Worm (Caenorhabditis elegans) whole organism, L4 larva: ENCODE results near the gene mex-6.

Experiments used
- F10B5.3 ChIP-seq: sonication (generic microtip); optimal IDR thresholded peaks from 2 replicates; lab custom pipeline; 2016; ENCODE audit warnings: mild to moderate bottlenecking, missing genetic modification characterization, missing compliant biosample characterization
- F26F4.8 ChIP-seq: fragments of 200-800 bp; sonication (Bioruptor generic); conservative IDR thresholded peaks from 2 replicates; pipeline ENCODE4 v1.3.6; 2022; ENCODE audit warnings: missing genetic modification characterization, missing compliant biosample characterization
- F37D6.2 ChIP-seq: sonication (generic microtip); optimal IDR thresholded peaks from 2 replicates; lab custom pipeline; 2016; ENCODE audit warnings: mild to moderate bottlenecking, missing genetic modification characterization, missing compliant biosample characterization
- F44E2.7 ChIP-seq: fragments of 200-800 bp; sonication (Bioruptor generic); IDR thresholded peaks from 2 replicates; pipeline ENCODE4 v2.1.2; 2022; ENCODE audit warnings: missing genetic modification characterization, missing compliant biosample characterization
- R02D3.7 ChIP-seq: fragments of 150-350 bp; sonication (generic microtip); optimal IDR thresholded peaks from 3 replicates; lab custom pipeline; 2014; ENCODE audit warnings: missing biosample characterization, missing genetic modification characterization
- T26A8.4 ChIP-seq: fragments of 200-800 bp; sonication (Bioruptor generic); IDR thresholded peaks from 2 replicates; pipeline ENCODE4 v1.3.6; 2022; ENCODE audit warnings: missing genetic modification characterization, missing compliant biosample characterization
- aha-1 ChIP-seq: fragments of 150-350 bp; peaks from one replicate; lab custom pipeline; 2014; ENCODE audit warnings: missing biosample characterization, missing genetic modification characterization
- ceh-44 ChIP-seq: fragments of 200-800 bp; sonication (Bioruptor generic); IDR thresholded peaks from 2 replicates; pipeline ENCODE4 v1.3.6; 2022; ENCODE audit warnings: missing genetic modification reagents, missing genetic modification characterization, missing compliant biosample characterization
- ces-1 ChIP-seq: fragments of 150-350 bp; sonication (generic microtip); optimal IDR thresholded peaks from 4 replicates; lab custom pipeline; 2014; ENCODE audit warnings: missing biosample characterization, missing genetic modification reagents, missing genetic modification characterization
- ctbp-1 ChIP-seq: fragments of 200-800 bp; sonication (Bioruptor generic); IDR thresholded peaks from 2 replicates; pipeline ENCODE4 v1.3.6; 2022; ENCODE audit warnings: missing genetic modification reagents, missing genetic modification characterization, missing compliant biosample characterization
- daf-16 ChIP-seq, 3 experiments: sonication (generic microtip); optimal IDR thresholded peaks; 2 replicates each; lab custom pipeline; 2016 to 2017; ENCODE audit warnings: missing genetic modification characterization in 3 of 3, missing genetic modification reagents in 3 of 3, mild to moderate bottlenecking in 2 of 3, missing compliant biosample characterization in 2 of 3, missing biosample characterization in 1 of 3, moderate library complexity in 1 of 3
- daf-19 ChIP-seq: fragments of 200-800 bp; sonication (Bioruptor generic); conservative IDR thresholded peaks from 2 replicates; pipeline ENCODE4 v1.3.6; 2022; ENCODE audit warnings: missing genetic modification characterization, missing compliant biosample characterization
- daf-8 ChIP-seq: fragments of 200-800 bp; sonication (Bioruptor generic); IDR thresholded peaks from 2 replicates; pipeline ENCODE4 v1.3.6; 2022; ENCODE audit warnings: missing genetic modification characterization, missing compliant biosample characterization
- dpl-1 ChIP-seq: fragments of 150-350 bp; optimal IDR thresholded peaks from 2 replicates; lab custom pipeline; 2014; ENCODE audit warnings: missing biosample characterization, missing genetic modification reagents, missing genetic modification characterization
- egl-27 ChIP-seq: sonication (generic microtip); optimal IDR thresholded peaks from 3 replicates; lab custom pipeline; 2017; ENCODE audit warnings: missing biosample characterization, missing genetic modification reagents, missing genetic modification characterization
- hmg-1.1 ChIP-seq: fragments of 200-800 bp; sonication (Bioruptor generic); IDR thresholded peaks from 2 replicates; pipeline ENCODE4 v1.3.6; 2022; ENCODE audit warnings: missing genetic modification reagents, missing genetic modification characterization, missing compliant biosample characterization
- jun-1 ChIP-seq: fragments of 150-350 bp; optimal IDR thresholded peaks from 2 replicates; lab custom pipeline; 2014; ENCODE audit warnings: missing biosample characterization, missing genetic modification reagents, missing genetic modification characterization
- lin-1 ChIP-seq: fragments of 200-800 bp; sonication (Bioruptor generic); IDR thresholded peaks from 2 replicates; pipeline ENCODE4 v1.3.6; 2022; ENCODE audit warnings: missing genetic modification reagents, missing genetic modification characterization, missing compliant biosample characterization
- lin-13 ChIP-seq: fragments of 150-350 bp; optimal IDR thresholded peaks from 2 replicates; lab custom pipeline; 2014; ENCODE audit warnings: missing biosample characterization, missing genetic modification reagents, missing genetic modification characterization
- lin-38 ChIP-seq: fragments of 200-800 bp; sonication (Bioruptor generic); IDR thresholded peaks from 2 replicates; pipeline ENCODE4 v1.3.6; 2022; ENCODE audit warnings: missing genetic modification reagents, missing genetic modification characterization, missing compliant biosample characterization
- madf-5 ChIP-seq, 2 experiments: fragments of 200-800 bp; sonication (Bioruptor generic); IDR thresholded peaks; 2 replicates each; pipeline ENCODE4 v1.3.6; 2022; ENCODE audit warnings: missing compliant biosample characterization in 2 of 2, missing genetic modification characterization in 2 of 2
- nhr-11 ChIP-seq: fragments of 150-350 bp; optimal IDR thresholded peaks from 2 replicates; lab custom pipeline; 2014; ENCODE audit warnings: missing biosample characterization, missing genetic modification characterization
- nhr-237 ChIP-seq: sonication (generic microtip); optimal IDR thresholded peaks from 2 replicates; lab custom pipeline; 2017; ENCODE audit warnings: missing biosample characterization, missing genetic modification characterization
- nhr-6 ChIP-seq: fragments of 150-350 bp; optimal IDR thresholded peaks from 2 replicates; lab custom pipeline; 2014; ENCODE audit warnings: missing biosample characterization, missing genetic modification characterization
- nhr-77 ChIP-seq: fragments of 150-350 bp; optimal IDR thresholded peaks from 2 replicates; lab custom pipeline; 2014; ENCODE audit warnings: missing biosample characterization, missing genetic modification characterization
- pha-4 ChIP-seq, 2 experiments: fragments of 150-350 bp in 1 of 2; fragments of 200-800 bp in 1 of 2; sonication (Bioruptor generic) in 1 of 2; IDR thresholded peaks in 1 of 2; optimal IDR thresholded peaks in 1 of 2; 2 replicates each; pipeline versions ENCODE4 v1.3.6 to Lab custom; 2014 to 2022; ENCODE audit warnings: missing genetic modification characterization in 2 of 2, missing genetic modification reagents in 2 of 2, missing biosample characterization in 1 of 2, missing compliant biosample characterization in 1 of 2
- php-3 ChIP-seq: fragments of 200-800 bp; sonication (Bioruptor generic); IDR thresholded peaks from 2 replicates; pipeline ENCODE4 v1.3.6; 2022; ENCODE audit warnings: missing genetic modification reagents, missing genetic modification characterization, missing compliant biosample characterization
- sdz-12 ChIP-seq: fragments of 200-800 bp; sonication (Bioruptor generic); optimal IDR thresholded peaks from 2 replicates; lab custom pipeline; 2018; ENCODE audit warnings: mild to moderate bottlenecking, missing genetic modification characterization, missing compliant biosample characterization
- skn-1 ChIP-seq: fragments of 150-350 bp; optimal IDR thresholded peaks from 2 replicates; lab custom pipeline; 2014; ENCODE audit warnings: missing biosample characterization, missing genetic modification characterization
- snpc-1.2 ChIP-seq: fragments of 200-800 bp; sonication (Bioruptor generic); IDR thresholded peaks from 2 replicates; pipeline ENCODE4 v1.3.6; 2022; ENCODE audit warnings: missing genetic modification reagents, missing genetic modification characterization, missing compliant biosample characterization
- snpc-4 ChIP-seq: fragments of 150-350 bp; optimal IDR thresholded peaks from 2 replicates; lab custom pipeline; 2014; ENCODE audit warnings: missing biosample characterization, missing genetic modification characterization
- zag-1 ChIP-seq: fragments of 150-350 bp; optimal IDR thresholded peaks from 2 replicates; lab custom pipeline; 2014; ENCODE audit warnings: missing biosample characterization, missing genetic modification characterization
- zfp-2 ChIP-seq: sonication (generic microtip); optimal IDR thresholded peaks from 2 replicates; lab custom pipeline; 2016; ENCODE audit warnings: mild to moderate bottlenecking, missing genetic modification characterization, missing compliant biosample characterization
- zfp-3 ChIP-seq: fragments of 200-800 bp; sonication (Bioruptor generic); conservative IDR thresholded peaks from 2 replicates; pipeline ENCODE4 v1.3.6; 2022; ENCODE audit warnings: missing genetic modification reagents, missing genetic modification characterization, missing compliant biosample characterization
- ztf-7 ChIP-seq: fragments of 150-350 bp; optimal IDR thresholded peaks from 2 replicates; lab custom pipeline; 2014; ENCODE audit warnings: missing biosample characterization, missing genetic modification characterization

Gene mex-6

ce11 chrII:9528480-9528879 is 4.5 kb downstream of the mex-6 start, which contains the start of gene sra-2:
Gene sra-2 (plus strand): TSS chrII:9528780.
- TF ChIP-seq jun-1 (tag; lab: Kevin White, UChicago) (no peak), php-3 (GFP tag; lab: Robert Waterston, UW) (no peak), nhr-6 (tag; lab: Kevin White, UChicago) (no peak), egl-27 (tag; lab: Kevin White, UChicago) (no peak), F26F4.8 (GFP tag; lab: Robert Waterston, UW) (no peak), ctbp-1 (GFP tag; lab: Robert Waterston, UW) (no peak), nhr-11 (tag; lab: Kevin White, UChicago) (no peak), T26A8.4 (no peak)

ce11 chrII:9532011-9532410 is 8.0 kb downstream of the mex-6 start, which contains the start of gene sra-9:
Gene sra-9 (plus strand): TSS chrII:9532311.
- TF ChIP-seq F44E2.7 (GFP tag; lab: Robert Waterston, UW) (no peak), zfp-2 (tag; lab: Kevin White, UChicago) (no peak), aha-1 (tag; lab: Kevin White, UChicago) (peak; percentile 52), ceh-44 (GFP tag; lab: Robert Waterston, UW) (no peak)

DNA sequence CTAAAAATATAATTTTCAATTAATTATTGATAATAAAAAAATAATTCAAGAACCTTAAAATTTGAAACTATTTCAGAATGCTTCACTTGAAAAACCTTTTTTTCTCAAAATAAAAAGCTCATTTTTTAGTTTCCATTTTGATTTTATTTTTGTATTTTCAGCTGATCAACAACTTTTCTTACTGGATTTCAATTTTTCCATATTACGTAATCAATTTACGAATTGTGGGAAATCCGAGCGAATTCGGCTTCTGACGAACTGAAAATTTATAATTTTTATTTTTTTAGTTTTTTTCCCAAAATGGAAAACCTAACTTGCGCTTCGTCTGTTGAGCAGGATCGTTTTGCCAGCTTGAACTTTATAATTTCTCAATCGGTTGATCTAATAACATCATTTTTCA is 13.5 kb downstream of the mex-6 start, which contains the start of gene sra-8:
sra-8 (plus strand) TSS at position 301 of the 400 bp plus-strand sequence.
- TF ChIP-seq F44E2.7 (GFP tag; lab: Robert Waterston, UW): no peak
- no peak for TF ChIP-seq F10B5.3 (tag; lab: Kevin White, UChicago)
- no peak for TF ChIP-seq madf-5 (GFP tag; IDR thresholded peaks at IDR 0.05; lab: Robert Waterston, UW)
- no peak for TF ChIP-seq hmg-1.1 (GFP tag; lab: Robert Waterston, UW)
- no peak for TF ChIP-seq pha-4 (GFP tag; IDR thresholded peaks at IDR 0.05; lab: Robert Waterston, UW)
- TF ChIP-seq pha-4 (tag; optimal IDR thresholded peaks at IDR 0.05; lab: Kevin White, UChicago): no peak
- no peak for TF ChIP-seq ztf-7
- no peak for TF ChIP-seq zag-1
- TF ChIP-seq nhr-237 (tag; lab: Kevin White, UChicago): no peak
- TF ChIP-seq F37D6.2 (tag; lab: Kevin White, UChicago): no peak
- no peak for TF ChIP-seq R02D3.7 (tag; lab: Kevin White, UChicago)
- no peak for TF ChIP-seq dpl-1 (GFP tag; lab: Kevin White, UChicago)
- TF ChIP-seq ces-1: no peak
- no peak for TF ChIP-seq daf-19 (GFP tag; lab: Robert Waterston, UW)
- TF ChIP-seq snpc-4 (tag; lab: Kevin White, UChicago): no peak
- TF ChIP-seq egl-27 (tag; lab: Kevin White, UChicago): no peak
- TF ChIP-seq lin-1: no peak
- no peak for TF ChIP-seq daf-16 (GFP tag; optimal IDR thresholded peaks at IDR 0.05; lab: Kevin White, UChicago)
- no peak for TF ChIP-seq daf-16 (tag; optimal IDR thresholded peaks at IDR 0.05; lab: Kevin White, UChicago)
- no peak for TF ChIP-seq daf-8 (GFP tag; lab: Robert Waterston, UW)

DNA sequence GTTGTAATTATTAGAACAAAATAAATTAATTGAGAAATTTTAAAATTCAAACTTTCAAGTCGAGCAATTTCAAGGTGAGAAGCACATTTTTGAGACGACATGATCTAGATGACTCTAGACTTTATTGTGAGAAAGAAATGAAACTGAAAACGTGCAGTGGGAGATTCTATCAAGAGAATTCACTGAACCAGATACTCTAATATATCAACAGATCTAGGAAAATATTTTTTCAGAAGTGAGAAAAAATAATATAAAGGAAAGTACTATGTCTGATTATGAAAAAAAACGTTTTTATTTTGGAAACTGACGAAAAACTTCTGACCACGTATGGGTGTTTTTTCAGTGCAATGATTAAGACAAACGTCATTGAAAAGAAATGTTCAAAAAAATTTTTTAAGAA is 16.7 kb downstream of the mex-6 start, which contains the start of gene sra-3:
sra-3 (minus strand) TSS at position 101 of the 400 bp plus-strand sequence.
- no peak for TF ChIP-seq snpc-1.2 (GFP tag; lab: Robert Waterston, UW)
- no peak for TF ChIP-seq skn-1 (tag; lab: Kevin White, UChicago)
- TF ChIP-seq lin-13 (GFP tag; lab: Kevin White, UChicago): no peak
- TF ChIP-seq nhr-77 (tag; lab: Kevin White, UChicago): no peak
- TF ChIP-seq pha-4 (GFP tag; IDR thresholded peaks at IDR 0.05; lab: Robert Waterston, UW): no peak
- no peak for TF ChIP-seq pha-4 (tag; optimal IDR thresholded peaks at IDR 0.05; lab: Kevin White, UChicago)
- TF ChIP-seq lin-38 (GFP tag; lab: Robert Waterston, UW): no peak
- no peak for TF ChIP-seq zfp-3 (GFP tag; lab: Robert Waterston, UW)
- TF ChIP-seq sdz-12: no peak
